Fruit fly (Drosophila melanogaster) whole organism, embryonic: ENCODE measurements around the gene Pdhb.

Experiments
- BtbVII ChIP-seq: fragments of 200-800 bp; sonication (Bioruptor generic); optimal IDR thresholded peaks from 3 replicates; lab custom pipeline; 2017; ENCODE audit warnings: missing biosample characterization, mild to moderate bottlenecking, missing genetic modification characterization
- CG11247 ChIP-seq: fragments of 200-800 bp; sonication (Bioruptor generic); IDR thresholded peaks from 2 replicates; pipeline ENCODE4 v1.3.6; 2022; ENCODE audit warnings: missing biosample characterization, missing genetic modification characterization
- CG12659 ChIP-seq: fragments of 200-800 bp; sonication (Bioruptor generic); optimal IDR thresholded peaks from 3 replicates; lab custom pipeline; 2017; ENCODE audit warnings: mild to moderate bottlenecking, missing biosample characterization, missing genetic modification reagents, missing genetic modification characterization
- CG13624 ChIP-seq: fragments of 200-800 bp; sonication (Bioruptor generic); optimal IDR thresholded peaks from 2 replicates; lab custom pipeline; 2016; ENCODE audit warnings: missing biosample characterization, missing genetic modification characterization
- CG15269 ChIP-seq: fragments of 200-800 bp; sonication (Bioruptor generic); optimal IDR thresholded peaks from 2 replicates; lab custom pipeline; 2018; ENCODE audit warnings: missing biosample characterization, mild to moderate bottlenecking, missing genetic modification characterization, moderate library complexity
- CG15601 ChIP-seq: fragments of 200-800 bp; sonication (Bioruptor generic); optimal IDR thresholded peaks from 3 replicates; lab custom pipeline; 2019; ENCODE audit warnings: missing biosample characterization, mild to moderate bottlenecking, missing genetic modification characterization, moderate library complexity
- CG16815 ChIP-seq: fragments of 200-800 bp; sonication (Bioruptor generic); optimal IDR thresholded peaks from 3 replicates; lab custom pipeline; 2017; ENCODE audit warnings: missing biosample characterization, mild to moderate bottlenecking, missing genetic modification characterization
- CG17912 ChIP-seq: fragments of 200-800 bp; sonication (Bioruptor generic); optimal IDR thresholded peaks from 2 replicates; lab custom pipeline; 2018; ENCODE audit warnings: missing biosample characterization, mild to moderate bottlenecking, missing genetic modification characterization
- CG18011 ChIP-seq: fragments of 200-800 bp; sonication (Bioruptor generic); optimal IDR thresholded peaks from 2 replicates; lab custom pipeline; 2017; ENCODE audit warnings: missing biosample characterization, missing genetic modification characterization, mild to moderate bottlenecking, moderate library complexity, missing genotype
- CG31441 ChIP-seq: fragments of 200-800 bp; sonication (Bioruptor generic); IDR thresholded peaks from 2 replicates; pipeline ENCODE4 v1.3.6; 2022; ENCODE audit warnings: missing biosample characterization, missing genetic modification characterization
- CG32772 ChIP-seq: fragments of 200-800 bp; sonication (Bioruptor generic); IDR thresholded peaks from 2 replicates; pipeline ENCODE4 v1.3.6; 2022; ENCODE audit warnings: missing biosample characterization, missing genetic modification characterization
- CG33557 ChIP-seq: fragments of 200-800 bp; sonication (Bioruptor generic); optimal IDR thresholded peaks from 2 replicates; lab custom pipeline; 2019; ENCODE audit warnings: missing biosample characterization, mild to moderate bottlenecking, missing genetic modification characterization, moderate library complexity
- CG3838 ChIP-seq: fragments of 200-800 bp; sonication (Bioruptor generic); optimal IDR thresholded peaks from 3 replicates; lab custom pipeline; 2016; ENCODE audit warnings: missing biosample characterization, missing genetic modification characterization
- CG4328 ChIP-seq: fragments of 200-800 bp; sonication (Bioruptor generic); optimal IDR thresholded peaks from 3 replicates; lab custom pipeline; 2017; ENCODE audit warnings: missing biosample characterization, missing genetic modification reagents, missing genetic modification characterization
- CG6813 ChIP-seq: fragments of 200-800 bp; sonication (Bioruptor generic); optimal IDR thresholded peaks from 2 replicates; lab custom pipeline; 2017; ENCODE audit warnings: missing biosample characterization, missing genetic modification characterization, mild to moderate bottlenecking, moderate library complexity, missing genetic modification reagents
- CG8924 ChIP-seq: fragments of 200-800 bp; optimal IDR thresholded peaks from 3 replicates; lab custom pipeline; 2019; ENCODE audit warnings: missing biosample characterization, mild to moderate bottlenecking, missing genetic modification characterization, moderate library complexity
- CG9817 ChIP-seq: fragments of 200-800 bp; sonication (Bioruptor generic); optimal IDR thresholded peaks from 2 replicates; lab custom pipeline; 2018; ENCODE audit warnings: missing biosample characterization, mild to moderate bottlenecking, missing genetic modification characterization, moderate library complexity
- CkIIα-i1 ChIP-seq: fragments of 200-800 bp; sonication (Bioruptor generic); IDR thresholded peaks from 2 replicates; pipeline ENCODE4 v1.3.6; 2022; ENCODE audit warnings: missing biosample characterization, missing genetic modification characterization
- CoRest ChIP-seq: fragments of 200-800 bp; sonication (Bioruptor generic); optimal IDR thresholded peaks from 3 replicates; lab custom pipeline; 2018; ENCODE audit warnings: missing biosample characterization, mild to moderate bottlenecking, missing genetic modification characterization, moderate library complexity
- Dip3 ChIP-seq: fragments of 200-800 bp; sonication (Bioruptor generic); optimal IDR thresholded peaks from 3 replicates; lab custom pipeline; 2016; ENCODE audit warnings: missing biosample characterization, missing genetic modification characterization
- E2f2 ChIP-seq: fragments of 200-800 bp; sonication (Bioruptor generic); IDR thresholded peaks from 2 replicates; pipeline ENCODE4 v1.3.6; 2022; ENCODE audit warnings: missing biosample characterization, missing genetic modification characterization
- Elba2 ChIP-seq: fragments of 200-800 bp; sonication (Bioruptor generic); optimal IDR thresholded peaks from 3 replicates; lab custom pipeline; 2016; ENCODE audit warnings: missing biosample characterization, missing genetic modification characterization
- Fer3 ChIP-seq: fragments of 200-800 bp; sonication (Bioruptor generic); optimal IDR thresholded peaks from 2 replicates; lab custom pipeline; 2018; ENCODE audit warnings: missing biosample characterization, mild to moderate bottlenecking, missing genetic modification characterization, moderate library complexity
- HLH3B ChIP-seq: fragments of 200-800 bp; sonication (Bioruptor generic); IDR thresholded peaks from 2 replicates; pipeline ENCODE4 v1.3.6; 2022; ENCODE audit warnings: missing biosample characterization, missing genetic modification characterization
- Nf-YA ChIP-seq: fragments of 200-800 bp; sonication (Bioruptor generic); IDR thresholded peaks from 2 replicates; pipeline ENCODE4 v1.3.6; 2022; ENCODE audit warnings: missing biosample characterization, missing genetic modification characterization
- Oaz ChIP-seq: fragments of 200-800 bp; sonication (Bioruptor generic); IDR thresholded peaks from 2 replicates; pipeline ENCODE4 v1.3.6; 2022; ENCODE audit warnings: missing biosample characterization, missing genetic modification characterization
- Pdp1 ChIP-seq, 2 experiments: fragments of 200-800 bp; sonication (Bioruptor generic); optimal IDR thresholded peaks; 3 replicates each; lab custom pipeline; 2016; ENCODE audit warnings: missing biosample characterization in 2 of 2, missing genetic modification characterization in 2 of 2, mild to moderate bottlenecking in 1 of 2, moderate library complexity in 1 of 2
- Sox100B ChIP-seq: fragments of 200-800 bp; sonication (Bioruptor generic); optimal IDR thresholded peaks from 3 replicates; lab custom pipeline; 2018; ENCODE audit warnings: missing biosample characterization, mild to moderate bottlenecking, missing genetic modification characterization
- Sox102F ChIP-seq: fragments of 200-800 bp; sonication (Bioruptor generic); optimal IDR thresholded peaks from 2 replicates; lab custom pipeline; 2018; ENCODE audit warnings: missing biosample characterization, mild to moderate bottlenecking, missing genetic modification characterization, moderate library complexity
- Sry-β ChIP-seq: fragments of 200-800 bp; sonication (Bioruptor generic); optimal IDR thresholded peaks from 2 replicates; lab custom pipeline; 2018; ENCODE audit warnings: missing biosample characterization, mild to moderate bottlenecking, missing genetic modification characterization, moderate library complexity
- Sry-δ ChIP-seq: fragments of 200-800 bp; sonication (Bioruptor generic); optimal IDR thresholded peaks from 2 replicates; lab custom pipeline; 2016; ENCODE audit warnings: missing biosample characterization, missing genetic modification characterization
- bab2 ChIP-seq: fragments of 200-800 bp; sonication (Bioruptor generic); optimal IDR thresholded peaks from 2 replicates; lab custom pipeline; 2016; ENCODE audit warnings: missing biosample characterization, missing genetic modification characterization
- cas ChIP-seq: fragments of 200-800 bp; sonication (Bioruptor generic); IDR thresholded peaks from 2 replicates; pipeline ENCODE4 v1.3.6; 2022; ENCODE audit warnings: missing biosample characterization, missing genetic modification characterization
- corto ChIP-seq: fragments of 200-800 bp; sonication (Bioruptor generic); optimal IDR thresholded peaks from 2 replicates; lab custom pipeline; 2016; ENCODE audit warnings: missing biosample characterization, mild to moderate bottlenecking, missing genetic modification characterization, moderate library complexity
- danr ChIP-seq: fragments of 200-800 bp; sonication (Bioruptor generic); IDR thresholded peaks from 2 replicates; pipeline ENCODE4 v1.3.6; 2022; ENCODE audit warnings: missing biosample characterization, missing genetic modification characterization
- jing ChIP-seq: fragments of 200-800 bp; sonication (Bioruptor generic); optimal IDR thresholded peaks from 2 replicates; lab custom pipeline; 2018; ENCODE audit warnings: missing biosample characterization, mild to moderate bottlenecking, missing genetic modification characterization
- knrl ChIP-seq: fragments of 200-800 bp; sonication (Bioruptor generic); IDR thresholded peaks from 3 replicates; pipeline ENCODE4 v1.3.6; 2022; ENCODE audit warnings: missing biosample characterization, missing genetic modification characterization; ENCODE audit not compliant: partially characterized antibody
- lmd ChIP-seq: fragments of 200-800 bp; sonication (Bioruptor generic); IDR thresholded peaks from 2 replicates; pipeline ENCODE4 v1.3.6; 2022; ENCODE audit warnings: missing biosample characterization, missing genetic modification characterization
- mirr ChIP-seq: fragments of 200-800 bp; sonication (Bioruptor generic); optimal IDR thresholded peaks from 3 replicates; lab custom pipeline; 2018; ENCODE audit warnings: missing biosample characterization, mild to moderate bottlenecking, missing genetic modification characterization
- pb ChIP-seq: fragments of 200-800 bp; sonication (Bioruptor generic); optimal IDR thresholded peaks from 3 replicates; lab custom pipeline; 2016; ENCODE audit warnings: missing biosample characterization, missing genetic modification characterization
- pfk ChIP-seq: fragments of 200-800 bp; sonication (Bioruptor generic); optimal IDR thresholded peaks from 2 replicates; lab custom pipeline; 2018; ENCODE audit warnings: missing biosample characterization, mild to moderate bottlenecking, missing genetic modification characterization, moderate library complexity
- pho ChIP-seq: fragments of 200-800 bp; sonication (Bioruptor generic); optimal IDR thresholded peaks from 2 replicates; lab custom pipeline; 2016; ENCODE audit warnings: missing biosample characterization, missing genetic modification characterization
- prd ChIP-seq, 3 experiments: fragments of >200 bp in 2 of 3; fragments of 200-800 bp in 1 of 3; sonication (Bioruptor generic) in 1 of 3; optimal IDR thresholded peaks in 2 of 3; IDR thresholded peaks in 1 of 3; 2 replicates in 2 of 3; 3 replicates in 1 of 3; pipeline versions ENCODE4 v1.3.6 to Lab custom; 2017 to 2022; ENCODE audit warnings: missing biosample characterization in 1 of 3, missing genetic modification characterization in 1 of 3
- psq ChIP-seq: fragments of 200-800 bp; sonication (Bioruptor generic); optimal IDR thresholded peaks from 2 replicates; lab custom pipeline; 2017; ENCODE audit warnings: missing biosample characterization, missing genetic modification characterization
- sens-2 ChIP-seq: fragments of 200-800 bp; sonication (Bioruptor generic); IDR thresholded peaks from 2 replicates; pipeline ENCODE4 v1.3.6; 2022; ENCODE audit warnings: missing biosample characterization, missing genetic modification characterization
- shn ChIP-seq: fragments of 200-800 bp; sonication (Bioruptor generic); optimal IDR thresholded peaks from 3 replicates; lab custom pipeline; 2016; ENCODE audit warnings: missing biosample characterization, missing genetic modification characterization
- twi ChIP-seq: fragments of 200-800 bp; optimal IDR thresholded peaks from 2 replicates; lab custom pipeline; 2019; ENCODE audit warnings: missing biosample characterization, mild to moderate bottlenecking, missing genetic modification characterization, moderate library complexity
- unpg ChIP-seq: fragments of 200-800 bp; sonication (Bioruptor generic); optimal IDR thresholded peaks from 3 replicates; lab custom pipeline; 2018; ENCODE audit warnings: missing biosample characterization, mild to moderate bottlenecking, missing genetic modification characterization, moderate library complexity
- wek ChIP-seq: fragments of 200-800 bp; sonication (Bioruptor generic); optimal IDR thresholded peaks from 3 replicates; lab custom pipeline; 2018; ENCODE audit warnings: missing biosample characterization, mild to moderate bottlenecking, missing genetic modification characterization, moderate library complexity
- zf30C ChIP-seq: fragments of 200-800 bp; sonication (Bioruptor generic); optimal IDR thresholded peaks from 3 replicates; lab custom pipeline; 2018; ENCODE audit warnings: missing biosample characterization, mild to moderate bottlenecking, missing genetic modification characterization

Gene Pdhb

dm6 chr3R:29148072-29148471, 35.2 kb downstream of the Pdhb start, which contains the start of the genes CG11882 and Pglym78 (continued):
- TF ChIP-seq CG11247 (GFP tag; lab: Robert Waterston, UW) (peak; percentile 48; the same call in 1 of the 2 replicates), pho (GFP tag; lab: Kevin White, UChicago) (peak; percentile 73), CkIIα-i1 (GFP tag; lab: Robert Waterston, UW) (no peak), CG32772 (GFP tag; lab: Robert Waterston, UW) (no peak), unpg (GFP tag; lab: Kevin White, UChicago) (no peak), bab2 (GFP tag; lab: Kevin White, UChicago) (peak; percentile 51), CG8924 (tag; lab: Kevin White, UChicago) (peak; percentile 2), danr (no peak), CG6813 (no peak), HLH3B (GFP tag; lab: Robert Waterston, UW) (no peak), E2f2 (GFP tag; lab: Robert Waterston, UW) (peak; percentile 88), knrl (peak; percentile 48; the same call in 1 of the 3 replicates), shn (GFP tag; lab: Kevin White, UChicago) (peak; percentile 16), CG4328 (GFP tag; lab: Kevin White, UChicago) (no peak), Sox100B (GFP tag; lab: Kevin White, UChicago) (no peak), CG13624 (GFP tag; lab: Kevin White, UChicago) (peak; percentile 73), CG33557 (GFP tag; lab: Kevin White, UChicago) (no peak), BtbVII (GFP tag; lab: Kevin White, UChicago) (no peak), Elba2 (GFP tag; lab: Kevin White, UChicago) (peak; percentile 81), Nf-YA (GFP tag; lab: Robert Waterston, UW) (no peak), Pdp1 (GFP tag; optimal IDR thresholded peaks at IDR 0.05; lab: Kevin White, UChicago) (peak; percentile 40 to 60), CG18011 (GFP tag; lab: Kevin White, UChicago) (peak; percentile 14), mirr (peak; percentile 34), CoRest (tag; lab: Kevin White, UChicago) (peak; percentile 55), CG17912 (GFP tag; lab: Kevin White, UChicago) (no peak), Fer3 (peak; percentile 18), wek (GFP tag; lab: Kevin White, UChicago) (no peak), corto (GFP tag; lab: Kevin White, UChicago) (no peak), cas (GFP tag; lab: Robert Waterston, UW) (no peak), psq (GFP tag; lab: Kevin White, UChicago) (no peak), pb (GFP tag; lab: Kevin White, UChicago) (no peak), jing (GFP tag; lab: Kevin White, UChicago) (no peak), CG16815 (GFP tag; lab: Kevin White, UChicago) (no peak), CG3838 (GFP tag; lab: Kevin White, UChicago) (no peak), sens-2 (peak; percentile 15; the same call in 1 of the 2 replicates), CG12659 (GFP tag; lab: Kevin White, UChicago) (peak; percentile 89), Sox102F (GFP tag; lab: Kevin White, UChicago) (no peak), lmd (GFP tag; lab: Robert Waterston, UW) (no peak; the same call in 1 of the 2 replicates), CG15601 (tag; lab: Kevin White, UChicago) (peak; percentile 54), zf30C (GFP tag; lab: Kevin White, UChicago) (no peak), pfk (no peak), CG15269 (tag; lab: Kevin White, UChicago) (no peak), prd (optimal IDR thresholded peaks at IDR 0.05; lab: Kevin White, UChicago) (no peak), prd (GFP tag; IDR thresholded peaks at IDR 0.05; lab: Robert Waterston, UW) (peak; percentile 33; the same call in 1 of the 3 replicates), Sry-β (GFP tag; lab: Kevin White, UChicago) (no peak), Dip3 (peak; percentile 5), CG9817 (tag; lab: Kevin White, UChicago) (peak; percentile 20), twi (peak; percentile 28), Oaz (no peak), CG31441 (no peak), Sry-δ (GFP tag; lab: Kevin White, UChicago) (peak; percentile 89)
